Fruit fly (Drosophila melanogaster) whole organism, larva: Measurements from ENCODE around the gene Kr-h2.

Source experiments
- noc ChIP-seq: fragments of 200-800 bp; sonication (Bioruptor generic); optimal IDR thresholded peaks from 3 replicates; lab custom pipeline; 2019; ENCODE audit warnings: missing biosample characterization, mild to moderate bottlenecking, missing genetic modification characterization, moderate library complexity

Gene Kr-h2

dm6 chr2L:6051212-6051621 is 19.6 kb upstream of the Kr-h2 start:
- TF ChIP-seq noc (tag; lab: Kevin White, UChicago), result peak; percentile 95

- TF ChIP-seq noc (tag; lab: Kevin White, UChicago), result no peak
Measured at dm6 chr2L:6053874-6054469, 16.8 kb upstream of the Kr-h2 start, which contains the start of gene CG13995. TSS of gene CG13995 (plus strand) at chr2L:6054302.

dm6 chr2L:6060210-6060609 is 10.6 kb upstream of the Kr-h2 start, which contains the start of gene CG34180:
TSS of gene CG34180 (plus strand) at chr2L:6060510.
- no peak for TF ChIP-seq noc (tag; lab: Kevin White, UChicago)

dm6 chr2L:6062382-6063082 is 8.3 kb upstream of the Kr-h2 start, which contains the start of the genes ND-51 and CG13994:
TSS of gene ND-51 (minus strand) at chr2L:6062757.
TSS of gene CG13994 (plus strand) at chr2L:6062989.
- TF ChIP-seq noc (tag; lab: Kevin White, UChicago), result no peak

dm6 chr2L:6065823-6066222 is 5.0 kb upstream of the Kr-h2 start, which contains the start of the genes Fbw5 and CG9147:
TSS of gene Fbw5 (minus strand) at chr2L:6065953.
TSS of gene CG9147 (plus strand) at chr2L:6065997.
- TF ChIP-seq noc (tag; lab: Kevin White, UChicago), result peak; percentile 99

- TF ChIP-seq noc (tag; lab: Kevin White, UChicago), result no peak
Measured at dm6 chr2L:6068544-6069251, 2.1 kb upstream of the Kr-h2 start, which contains the start of the genes CG9150 and Pfdn1. TSS of gene CG9150 (minus strand) at chr2L:6068594. TSS of gene Pfdn1 (plus strand) at chr2L:6069079.

dm6 chr2L:6072124-6072523 is 1.3 kb downstream of the Kr-h2 start:
- TF ChIP-seq noc (tag; lab: Kevin White, UChicago), result no peak

- TF ChIP-seq noc (tag; lab: Kevin White, UChicago), result no peak
Measured at dm6 chr2L:6073894-6074293, 3.1 kb downstream of the Kr-h2 start.

dm6 chr2L:6074314-6074713 is 3.5 kb downstream of the Kr-h2 start:
- TF ChIP-seq noc (tag; lab: Kevin White, UChicago), result no peak

- no peak for TF ChIP-seq noc (tag; lab: Kevin White, UChicago)
Measured at dm6 chr2L:6075345-6075744, 4.6 kb downstream of the Kr-h2 start.

dm6 chr2L:6076143-6076542 is 5.4 kb downstream of the Kr-h2 start:
- TF ChIP-seq noc (tag; lab: Kevin White, UChicago), result no peak

dm6 chr2L:6076829-6077364 is 6.1 kb downstream of the Kr-h2 start:
- no peak for TF ChIP-seq noc (tag; lab: Kevin White, UChicago)

- TF ChIP-seq noc (tag; lab: Kevin White, UChicago), result no peak
Measured at dm6 chr2L:6077632-6078031, 6.8 kb downstream of the Kr-h2 start.

- no peak for TF ChIP-seq noc (tag; lab: Kevin White, UChicago)
Measured at dm6 chr2L:6078757-6079351, 8.1 kb downstream of the Kr-h2 start.

- TF ChIP-seq noc (tag; lab: Kevin White, UChicago), result no peak
Measured at dm6 chr2L:6080329-6080728, 9.5 kb downstream of the Kr-h2 start.
